Worm (Caenorhabditis elegans) whole organism, L1 larva: ENCODE data around the gene C08A9.10.

Source experiments
- ama-1 ChIP-seq: fragments of 150-350 bp; optimal IDR thresholded peaks from 2 replicates; lab custom pipeline; 2014
- egl-27 ChIP-seq, 2 experiments: fragments of 150-350 bp in 1 of 2; sonication (generic microtip); optimal IDR thresholded peaks; 3 replicates each; lab custom pipeline; 2017 to 2018; ENCODE audit warnings: missing biosample characterization in 2 of 2, missing genetic modification characterization in 2 of 2, missing genetic modification reagents in 2 of 2
- elt-3 ChIP-seq, 6 experiments: fragments of 150-350 bp in 1 of 6; sonication (generic microtip); optimal IDR thresholded peaks; 2 replicates each; lab custom pipeline; 2017 to 2018; ENCODE audit warnings: missing biosample characterization in 6 of 6, missing genetic modification characterization in 6 of 6, inconsistent platforms in 1 of 6
- fkh-10 ChIP-seq: sonication (generic microtip); optimal IDR thresholded peaks from 2 replicates; lab custom pipeline; 2017; ENCODE audit warnings: missing biosample characterization, missing genetic modification reagents, missing genetic modification characterization
- lin-13 ChIP-seq: fragments of 150-350 bp; optimal IDR thresholded peaks from 2 replicates; lab custom pipeline; 2014; ENCODE audit warnings: missing biosample characterization, missing genetic modification reagents, missing genetic modification characterization
- snpc-4 ChIP-seq: fragments of 150-350 bp; optimal IDR thresholded peaks from 2 replicates; lab custom pipeline; 2014; ENCODE audit warnings: missing biosample characterization, missing genetic modification characterization
- sox-4 ChIP-seq: sonication (generic microtip); optimal IDR thresholded peaks from 2 replicates; lab custom pipeline; 2016; ENCODE audit warnings: missing genetic modification characterization, missing compliant biosample characterization

DNA sequence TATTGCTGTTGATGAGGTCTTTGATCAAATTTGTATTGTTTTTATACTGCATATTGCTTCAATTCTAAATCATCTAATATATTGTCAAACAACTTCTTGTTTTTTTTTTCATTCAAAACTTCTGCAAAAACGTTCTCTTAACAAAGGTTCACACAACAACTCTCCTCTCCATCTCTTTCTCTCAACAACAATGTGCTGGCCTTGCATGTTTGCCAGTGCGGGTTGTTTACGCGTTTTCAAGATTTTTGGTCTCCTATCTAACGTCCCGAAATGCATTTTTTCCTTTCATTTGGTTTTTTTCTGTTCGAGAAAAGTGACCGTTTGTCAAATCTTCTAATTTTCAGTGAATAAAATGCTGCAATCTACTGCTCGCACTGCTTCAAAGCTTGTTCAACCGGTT is 11.4 kb downstream of the C08A9.10 start, which contains the start of gene sod-3:
- TF ChIP-seq ama-1 (lab: Kevin White, UChicago) (no peak), lin-13 (GFP tag; lab: Kevin White, UChicago) (no peak), elt-3 (tag; optimal IDR thresholded peaks at IDR 0.05; lab: Kevin White, UChicago) (no peak), egl-27 (tag; optimal IDR thresholded peaks at IDR 0.05; lab: Kevin White, UChicago) (no peak), fkh-10 (GFP tag; lab: Kevin White, UChicago) (no peak), sox-4 (tag; lab: Kevin White, UChicago) (no peak), snpc-4 (tag; lab: Kevin White, UChicago) (no peak)
